Fruit fly (Drosophila melanogaster) whole organism, embryonic: ENCODE measurements around the gene LanB2.
A peak's percentile ranks its signal among the peaks of the same experiment; 100 is the strongest.

Experiments
- Adf1 ChIP-seq: fragments of 200-800 bp; sonication (Bioruptor generic); IDR thresholded peaks from 2 replicates; pipeline ENCODE4 v1.3.6; 2022; ENCODE audit warnings: missing biosample characterization, missing genetic modification characterization
- Asciz ChIP-seq: fragments of 200-800 bp; sonication (Bioruptor generic); optimal IDR thresholded peaks from 2 replicates; lab custom pipeline; 2017; ENCODE audit warnings: missing biosample characterization, mild to moderate bottlenecking, missing genetic modification characterization, missing genetic modification reagents
- CG10979 ChIP-seq: fragments of 200-800 bp; sonication (Bioruptor generic); optimal IDR thresholded peaks from 2 replicates; lab custom pipeline; 2018; ENCODE audit warnings: missing biosample characterization, mild to moderate bottlenecking, missing genetic modification characterization, moderate library complexity
- CG11695 ChIP-seq: fragments of 200-800 bp; sonication (Bioruptor generic); IDR thresholded peaks from 3 replicates; pipeline ENCODE4 v1.3.6; 2022; ENCODE audit warnings: missing biosample characterization, missing genetic modification characterization
- CG12071 ChIP-seq: fragments of 200-800 bp; sonication (Bioruptor generic); optimal IDR thresholded peaks from 3 replicates; lab custom pipeline; 2018; ENCODE audit warnings: missing biosample characterization, mild to moderate bottlenecking, missing genetic modification characterization
- CG12236 ChIP-seq: fragments of 200-800 bp; sonication (Bioruptor generic); optimal IDR thresholded peaks from 2 replicates; lab custom pipeline; 2016; ENCODE audit warnings: missing biosample characterization, missing genetic modification characterization
- CG1233 ChIP-seq: fragments of 200-800 bp; sonication (Bioruptor generic); optimal IDR thresholded peaks from 4 replicates; lab custom pipeline; 2018; ENCODE audit warnings: missing biosample characterization, mild to moderate bottlenecking, missing genetic modification characterization
- CG14441 ChIP-seq: fragments of 200-800 bp; sonication (Bioruptor generic); IDR thresholded peaks from 2 replicates; pipeline ENCODE4 v1.3.6; 2022; ENCODE audit warnings: missing biosample characterization, missing genetic modification characterization
- CG15073 ChIP-seq: fragments of 200-800 bp; sonication (Bioruptor generic); optimal IDR thresholded peaks from 2 replicates; lab custom pipeline; 2016; ENCODE audit warnings: missing biosample characterization, missing genetic modification characterization
- CG15269 ChIP-seq: fragments of 200-800 bp; sonication (Bioruptor generic); optimal IDR thresholded peaks from 2 replicates; lab custom pipeline; 2018; ENCODE audit warnings: missing biosample characterization, mild to moderate bottlenecking, missing genetic modification characterization, moderate library complexity
- CG16779 ChIP-seq: fragments of 200-800 bp; sonication (Bioruptor generic); IDR thresholded peaks from 2 replicates; pipeline ENCODE4 v1.3.6; 2022; ENCODE audit warnings: missing biosample characterization, missing genetic modification characterization
- CG17359 ChIP-seq: fragments of 200-800 bp; sonication (Bioruptor generic); optimal IDR thresholded peaks from 3 replicates; lab custom pipeline; 2018; ENCODE audit warnings: missing biosample characterization, mild to moderate bottlenecking, missing genetic modification characterization, moderate library complexity
- CG17385 ChIP-seq: fragments of 200-800 bp; sonication (Bioruptor generic); optimal IDR thresholded peaks from 3 replicates; lab custom pipeline; 2018; ENCODE audit warnings: missing biosample characterization, mild to moderate bottlenecking, missing genetic modification characterization
- CG32767 ChIP-seq: fragments of 200-800 bp; sonication (Bioruptor generic); IDR thresholded peaks from 2 replicates; pipeline ENCODE4 v1.3.6; 2022; ENCODE audit warnings: missing biosample characterization, missing genetic modification characterization
- CG3726 ChIP-seq: fragments of 200-800 bp; sonication (Bioruptor generic); IDR thresholded peaks from 3 replicates; pipeline ENCODE4, ENCODE4 v1.3.6; 2022; ENCODE audit warnings: missing biosample characterization, missing genetic modification characterization
- CG5180 ChIP-seq: fragments of 200-800 bp; sonication (Bioruptor generic); optimal IDR thresholded peaks from 3 replicates; lab custom pipeline; 2017; ENCODE audit warnings: missing biosample characterization, missing genetic modification characterization, mild to moderate bottlenecking, moderate library complexity, missing genetic modification reagents
- CG5953 ChIP-seq: fragments of 200-800 bp; sonication (Bioruptor generic); IDR thresholded peaks from 2 replicates; pipeline ENCODE4 v1.3.6; 2022; ENCODE audit warnings: missing biosample characterization, missing genetic modification characterization
- CG7271 ChIP-seq: fragments of 200-800 bp; sonication (Bioruptor generic); optimal IDR thresholded peaks from 2 replicates; lab custom pipeline; 2018; ENCODE audit warnings: missing biosample characterization, mild to moderate bottlenecking, missing genetic modification characterization, moderate library complexity
- CG7745 ChIP-seq: fragments of 200-800 bp; sonication (Bioruptor generic); optimal IDR thresholded peaks from 2 replicates; lab custom pipeline; 2018; ENCODE audit warnings: missing biosample characterization, mild to moderate bottlenecking, missing genetic modification characterization, moderate library complexity
- CG7786 ChIP-seq: fragments of 200-800 bp; sonication (Bioruptor generic); optimal IDR thresholded peaks from 2 replicates; lab custom pipeline; 2016; ENCODE audit warnings: missing biosample characterization, missing genetic modification characterization
- CG9817 ChIP-seq: fragments of 200-800 bp; sonication (Bioruptor generic); optimal IDR thresholded peaks from 2 replicates; lab custom pipeline; 2018; ENCODE audit warnings: missing biosample characterization, mild to moderate bottlenecking, missing genetic modification characterization, moderate library complexity
- CrebB ChIP-seq: fragments of 200-800 bp; sonication (Bioruptor generic); optimal IDR thresholded peaks from 3 replicates; lab custom pipeline; 2018; ENCODE audit warnings: missing biosample characterization, mild to moderate bottlenecking, missing genetic modification characterization
- Dad ChIP-seq: fragments of 200-800 bp; sonication (Bioruptor generic); optimal IDR thresholded peaks from 3 replicates; lab custom pipeline; 2016; ENCODE audit warnings: missing biosample characterization, missing genetic modification characterization
- Drgx ChIP-seq: fragments of 200-800 bp; sonication (Bioruptor generic); IDR thresholded peaks from 2 replicates; pipeline ENCODE4 v1.3.6; 2022; ENCODE audit warnings: missing biosample characterization, missing genetic modification characterization
- E2f2 ChIP-seq: fragments of 200-800 bp; sonication (Bioruptor generic); IDR thresholded peaks from 2 replicates; pipeline ENCODE4 v1.3.6; 2022; ENCODE audit warnings: missing biosample characterization, missing genetic modification characterization
- Hey ChIP-seq: fragments of 200-800 bp; sonication (Bioruptor generic); optimal IDR thresholded peaks from 3 replicates; lab custom pipeline; 2018; ENCODE audit warnings: missing biosample characterization, mild to moderate bottlenecking, missing genetic modification characterization
- Hmr ChIP-seq: fragments of 200-800 bp; sonication (Bioruptor generic); optimal IDR thresholded peaks from 3 replicates; lab custom pipeline; 2017; ENCODE audit warnings: mild to moderate bottlenecking, missing biosample characterization, missing genetic modification reagents, missing genetic modification characterization
- Hr39 ChIP-seq: fragments of >200 bp; optimal IDR thresholded peaks from 2 replicates; lab custom pipeline; 2017
- Med ChIP-seq: fragments of 200-800 bp; sonication (Bioruptor generic); peaks from one replicate; lab custom pipeline; 2016; ENCODE audit warnings: missing biosample characterization, missing genetic modification characterization, mild to moderate bottlenecking, inconsistent platforms, moderate library complexity
- NK7.1 ChIP-seq: fragments of 200-800 bp; sonication (Bioruptor generic); optimal IDR thresholded peaks from 3 replicates; lab custom pipeline; 2016; ENCODE audit warnings: missing biosample characterization, missing genetic modification characterization
- Opbp ChIP-seq: fragments of 200-800 bp; sonication (Bioruptor generic); IDR thresholded peaks from 3 replicates; pipeline ENCODE4 v1.3.6; 2022; ENCODE audit warnings: missing biosample characterization, missing genetic modification characterization; ENCODE audit not compliant: partially characterized antibody
- Poxn ChIP-seq: fragments of 200-800 bp; sonication (Bioruptor generic); IDR thresholded peaks from 2 replicates; pipeline ENCODE4 v1.3.6; 2022; ENCODE audit warnings: missing biosample characterization, missing genetic modification characterization
- Rfx ChIP-seq: fragments of 200-800 bp; sonication (Bioruptor generic); IDR thresholded peaks from 2 replicates; pipeline ENCODE4 v1.3.6; 2022; ENCODE audit warnings: missing biosample characterization, missing genetic modification characterization
- TFAM ChIP-seq: fragments of 200-800 bp; sonication (Bioruptor generic); optimal IDR thresholded peaks from 2 replicates; lab custom pipeline; 2017; ENCODE audit warnings: missing biosample characterization, missing genetic modification characterization, inconsistent platforms
- ap ChIP-seq: fragments of 200-800 bp; sonication (Bioruptor generic); IDR thresholded peaks from 2 replicates; pipeline ENCODE4 v1.3.6; 2022; ENCODE audit warnings: missing biosample characterization, missing genetic modification characterization
- bab2 ChIP-seq: fragments of 200-800 bp; sonication (Bioruptor generic); optimal IDR thresholded peaks from 2 replicates; lab custom pipeline; 2016; ENCODE audit warnings: missing biosample characterization, missing genetic modification characterization
- chm ChIP-seq: fragments of 200-800 bp; sonication (Bioruptor generic); IDR thresholded peaks from 2 replicates; pipeline ENCODE4 v1.3.6; 2022; ENCODE audit warnings: missing biosample characterization, missing genetic modification characterization
- dati ChIP-seq: fragments of 200-800 bp; sonication (Bioruptor generic); IDR thresholded peaks from 2 replicates; pipeline ENCODE4 v1.3.6; 2022; ENCODE audit warnings: missing biosample characterization, missing genetic modification characterization
- gce ChIP-seq: fragments of 200-800 bp; sonication (Bioruptor generic); IDR thresholded peaks from 3 replicates; pipeline ENCODE4 v1.3.6; 2022; ENCODE audit warnings: missing biosample characterization, missing genetic modification characterization
- gem ChIP-seq: fragments of 200-800 bp; sonication (Bioruptor generic); optimal IDR thresholded peaks from 2 replicates; lab custom pipeline; 2019; ENCODE audit warnings: missing biosample characterization, mild to moderate bottlenecking, missing genetic modification characterization, moderate library complexity
- hkb ChIP-seq, 2 experiments: fragments of 200-800 bp in 1 of 2; fragments of >200 bp in 1 of 2; sonication (Bioruptor generic) in 1 of 2; IDR thresholded peaks in 1 of 2; optimal IDR thresholded peaks in 1 of 2; 2 replicates each; pipeline versions ENCODE4 v1.3.6 to Lab custom; 2017 to 2022; ENCODE audit warnings: missing biosample characterization in 1 of 2, missing genetic modification characterization in 1 of 2
- mld ChIP-seq: fragments of 200-800 bp; sonication (Bioruptor generic); IDR thresholded peaks from 3 replicates; pipeline ENCODE4 v1.3.6; 2022; ENCODE audit warnings: missing biosample characterization, missing genetic modification characterization; ENCODE audit not compliant: partially characterized antibody
- p53 ChIP-seq: fragments of 200-800 bp; sonication (Bioruptor generic); optimal IDR thresholded peaks from 2 replicates; lab custom pipeline; 2016; ENCODE audit warnings: missing biosample characterization, missing genetic modification characterization
- sc ChIP-seq, 3 experiments: fragments of >200 bp in 2 of 3; fragments of 200-800 bp in 1 of 3; sonication (Bioruptor generic) in 1 of 3; optimal IDR thresholded peaks; 2 replicates in 2 of 3; 3 replicates in 1 of 3; lab custom pipeline; 2017; ENCODE audit warnings: mild to moderate bottlenecking in 1 of 3, missing biosample characterization in 1 of 3, missing genetic modification characterization in 1 of 3, missing genetic modification reagents in 1 of 3
- scrt ChIP-seq: fragments of 200-800 bp; sonication (Bioruptor generic); optimal IDR thresholded peaks from 2 replicates; lab custom pipeline; 2018; ENCODE audit warnings: missing biosample characterization, mild to moderate bottlenecking, missing genetic modification characterization, moderate library complexity
- sob ChIP-seq: fragments of 200-800 bp; sonication (Bioruptor generic); IDR thresholded peaks from 2 replicates; pipeline ENCODE4 v1.3.6; 2022; ENCODE audit warnings: missing biosample characterization, missing genetic modification characterization
- tgo ChIP-seq: fragments of 200-800 bp; sonication (Bioruptor generic); IDR thresholded peaks from 3 replicates; pipeline ENCODE4 v1.3.6; 2022; ENCODE audit warnings: missing biosample characterization, missing genetic modification characterization
- tna ChIP-seq: fragments of 200-800 bp; sonication (Bioruptor generic); IDR thresholded peaks from 2 replicates; pipeline ENCODE4 v1.3.6; 2022; ENCODE audit warnings: missing biosample characterization, missing genetic modification characterization; ENCODE audit not compliant: partially characterized antibody
- toy ChIP-seq: fragments of 200-800 bp; sonication (Bioruptor generic); IDR thresholded peaks from 2 replicates; pipeline ENCODE4 v1.3.6; 2022; ENCODE audit warnings: missing biosample characterization, missing genetic modification characterization
- wek ChIP-seq: fragments of 200-800 bp; sonication (Bioruptor generic); optimal IDR thresholded peaks from 3 replicates; lab custom pipeline; 2018; ENCODE audit warnings: missing biosample characterization, mild to moderate bottlenecking, missing genetic modification characterization, moderate library complexity

LanB2 gene

DNA sequence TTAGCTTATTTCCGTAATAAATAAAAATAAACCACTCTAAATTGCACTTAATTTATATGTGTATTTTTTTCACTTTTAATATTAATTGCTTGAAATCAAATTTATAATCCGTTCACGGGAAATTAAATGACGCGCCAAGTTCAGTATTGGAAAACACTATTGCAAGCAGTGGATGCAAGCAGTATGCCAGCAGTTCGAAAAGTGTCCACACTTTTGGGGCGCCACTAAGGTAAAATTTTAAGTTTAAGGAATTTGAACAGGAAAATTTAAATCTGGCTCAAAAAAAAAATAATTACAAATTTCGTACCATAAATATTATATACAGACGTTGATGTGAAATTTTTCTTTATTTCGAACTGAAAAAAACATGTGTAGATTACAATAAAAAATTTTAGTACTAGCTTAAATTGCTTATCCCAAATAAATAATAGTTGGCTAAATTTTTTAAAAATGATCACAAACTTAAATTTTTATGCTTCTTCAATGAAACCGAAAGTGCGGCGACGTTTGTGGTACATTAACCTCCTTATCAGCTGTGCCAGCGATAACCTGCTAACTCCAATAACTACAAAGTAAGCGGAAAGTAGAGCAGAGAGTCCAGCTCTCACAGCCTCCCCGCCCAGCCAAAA, 640 bp upstream of the LanB2 start (continued):
- TF ChIP-seq CG9817 (peak; percentile 58), gem (tag; lab: Kevin White, UChicago) (no peak), chm (GFP tag; lab: Robert Waterston, UW) (no peak), scrt (GFP tag; lab: Kevin White, UChicago) (no peak), gce (no peak), CG17359 (peak; percentile 51), NK7.1 (GFP tag; lab: Kevin White, UChicago) (no peak), Med (GFP tag; lab: Kevin White, UChicago) (peak; percentile 76), Hey (tag; lab: Kevin White, UChicago) (no peak), CrebB (tag; lab: Kevin White, UChicago) (no peak), CG3726 (GFP tag; lab: Robert Waterston, UW) (no peak), CG15073 (GFP tag; lab: Kevin White, UChicago) (no peak), Hr39 (no peak), CG12071 (GFP tag; lab: Kevin White, UChicago) (no peak), toy (GFP tag; lab: Robert Waterston, UW) (no peak), Drgx (GFP tag; lab: Robert Waterston, UW) (no peak), Adf1 (GFP tag; lab: Robert Waterston, UW) (no peak), CG7745 (tag; lab: Kevin White, UChicago) (no peak), CG11695 (GFP tag; lab: Robert Waterston, UW) (no peak), TFAM (GFP tag; lab: Kevin White, UChicago) (no peak), sc (optimal IDR thresholded peaks at IDR 0.05; lab: Kevin White, UChicago) (no peak), sc (GFP tag; optimal IDR thresholded peaks at IDR 0.05; lab: Kevin White, UChicago) (no peak), CG12236 (GFP tag; lab: Kevin White, UChicago) (no peak), E2f2 (GFP tag; lab: Robert Waterston, UW) (peak; percentile 99), hkb (optimal IDR thresholded peaks at IDR 0.05; lab: Kevin White, UChicago) (no peak), hkb (GFP tag; IDR thresholded peaks at IDR 0.05; lab: Robert Waterston, UW) (no peak), p53 (GFP tag; lab: Kevin White, UChicago) (peak; percentile 8), ap (GFP tag; lab: Robert Waterston, UW) (no peak), bab2 (GFP tag; lab: Kevin White, UChicago) (no peak), CG7786 (no peak), CG32767 (GFP tag; lab: Robert Waterston, UW) (no peak), sob (GFP tag; lab: Robert Waterston, UW) (peak; percentile 79), dati (no peak), Poxn (no peak), CG5953 (GFP tag; lab: Robert Waterston, UW) (no peak), CG10979 (tag; lab: Kevin White, UChicago) (peak; percentile 25), wek (GFP tag; lab: Kevin White, UChicago) (no peak), CG14441 (GFP tag; lab: Robert Waterston, UW) (no peak), tna (GFP tag; lab: Robert Waterston, UW) (no peak), tgo (GFP tag; lab: Robert Waterston, UW) (no peak; the same call in 2 of the 3 replicates), Dad (GFP tag; lab: Kevin White, UChicago) (peak; percentile 30), CG16779 (GFP tag; lab: Robert Waterston, UW) (no peak), CG15269 (no peak), Opbp (GFP tag; lab: Robert Waterston, UW) (peak; percentile 48; the same call in 1 of the 3 replicates), CG7271 (tag; lab: Kevin White, UChicago) (no peak), CG5180 (GFP tag; lab: Kevin White, UChicago) (no peak), CG1233 (GFP tag; lab: Kevin White, UChicago) (no peak), CG17385 (no peak), Hmr (no peak), Asciz (GFP tag; lab: Kevin White, UChicago) (no peak), mld (GFP tag; lab: Robert Waterston, UW) (no peak), Rfx (GFP tag; lab: Robert Waterston, UW) (peak; percentile 90)
